Worm (Caenorhabditis elegans) whole organism, L4 larva: ENCODE results near the gene K01D12.8.

Experiments
- aly-2 ChIP-seq: sonication (generic microtip); optimal IDR thresholded peaks from 2 replicates; lab custom pipeline; 2018; ENCODE audit warnings: missing biosample characterization, missing genetic modification characterization
- daf-12 ChIP-seq: fragments of 150-350 bp; optimal IDR thresholded peaks from 2 replicates; lab custom pipeline; 2014; ENCODE audit warnings: missing biosample characterization, missing genetic modification reagents, missing genetic modification characterization

DNA sequence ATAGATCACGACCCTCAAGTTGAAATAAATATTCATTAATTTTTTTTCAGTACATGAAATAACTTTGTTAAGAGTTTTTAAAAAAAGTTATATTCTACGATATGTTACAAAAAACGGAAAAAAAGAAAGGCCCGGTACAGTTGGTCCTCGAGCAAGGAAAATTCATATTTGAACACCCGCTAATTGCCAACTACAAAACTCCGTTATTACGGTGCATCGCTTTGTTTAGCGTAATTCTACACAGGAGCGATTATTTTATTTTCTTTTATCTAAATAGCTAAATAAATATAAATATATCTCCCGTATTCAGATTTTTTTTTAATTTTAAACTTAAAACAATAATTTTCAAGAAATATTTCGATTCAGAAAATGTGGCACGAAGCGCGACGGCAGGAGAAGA lies 48.0 kb downstream of the K01D12.8 start, which contains the start of gene F28C1.1:
- TF ChIP-seq daf-12 (tag; lab: Kevin White, UChicago) (no peak), aly-2 (no peak)
